Worm (Caenorhabditis elegans): Measurements from ENCODE around the gene zen-4.

DNA sequence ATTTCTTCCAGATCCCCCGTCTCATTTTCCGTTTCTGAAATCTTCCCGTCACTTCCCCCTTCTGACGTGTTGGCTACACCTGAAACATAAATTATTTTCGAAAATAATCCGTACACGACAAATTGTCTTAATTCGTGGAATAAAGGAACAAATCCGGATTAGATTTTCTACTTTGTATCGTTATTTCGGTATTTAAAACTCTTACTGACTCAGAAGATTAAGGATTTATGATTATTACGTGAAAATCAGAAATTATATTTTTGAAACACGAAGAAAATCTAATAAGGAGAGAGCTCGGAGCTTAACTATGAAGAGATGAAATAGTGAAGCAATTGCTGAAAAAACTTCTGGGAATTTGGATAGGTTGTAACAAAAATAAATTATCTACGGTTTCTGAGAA is 31.3 kb downstream of the zen-4 start:
- TF ChIP-seq ama-1 (optimal IDR thresholded peaks at IDR 0.05) (no peak), nhr-237 (tag; optimal IDR thresholded peaks at IDR 0.05) (no peak), zfp-2 (tag; optimal IDR thresholded peaks at IDR 0.05) (no peak), rbr-2 (tag; optimal IDR thresholded peaks at IDR 0.05) (no peak), lin-39 (tag; optimal IDR thresholded peaks at IDR 0.05) (no peak), lsy-2 (tag; optimal IDR thresholded peaks at IDR 0.05) (no peak), nhr-102 (tag; optimal IDR thresholded peaks at IDR 0.05) (no peak), nhr-76 (tag; optimal IDR thresholded peaks at IDR 0.05) (no peak)

All from whole organism, L4 larva.